Fruit fly (Drosophila melanogaster) whole organism, embryonic: ENCODE measurements around the gene Atg5.

Experiments used
- Blimp-1 ChIP-seq: fragments of 200-800 bp; sonication (Bioruptor generic); optimal IDR thresholded peaks from 3 replicates; lab custom pipeline; 2018; ENCODE audit warnings: missing biosample characterization, missing genetic modification characterization, mild to moderate bottlenecking, moderate library complexity, missing genetic modification reagents
- CG10209 ChIP-seq: fragments of 200-800 bp; sonication (Bioruptor generic); optimal IDR thresholded peaks from 3 replicates; lab custom pipeline; 2017; ENCODE audit warnings: missing biosample characterization, mild to moderate bottlenecking, missing genetic modification characterization, missing genetic modification reagents
- CG10274 ChIP-seq: fragments of 200-800 bp; sonication (Bioruptor generic); optimal IDR thresholded peaks from 3 replicates; lab custom pipeline; 2017; ENCODE audit warnings: missing biosample characterization, mild to moderate bottlenecking, missing genetic modification characterization
- CG10543 ChIP-seq: fragments of 200-800 bp; sonication (Bioruptor generic); optimal IDR thresholded peaks from 3 replicates; lab custom pipeline; 2017; ENCODE audit warnings: missing biosample characterization, mild to moderate bottlenecking, missing genetic modification characterization, moderate library complexity
- CG16815 ChIP-seq: fragments of 200-800 bp; sonication (Bioruptor generic); optimal IDR thresholded peaks from 3 replicates; lab custom pipeline; 2017; ENCODE audit warnings: missing biosample characterization, mild to moderate bottlenecking, missing genetic modification characterization
- CG16863 ChIP-seq: fragments of 200-800 bp; sonication (Bioruptor generic); optimal IDR thresholded peaks from 3 replicates; lab custom pipeline; 2016; ENCODE audit warnings: missing biosample characterization, missing genetic modification characterization
- CG1792 ChIP-seq: fragments of 200-800 bp; sonication (Bioruptor generic); optimal IDR thresholded peaks from 2 replicates; lab custom pipeline; 2016; ENCODE audit warnings: missing biosample characterization, missing genetic modification characterization
- CG18011 ChIP-seq: fragments of 200-800 bp; sonication (Bioruptor generic); optimal IDR thresholded peaks from 2 replicates; lab custom pipeline; 2017; ENCODE audit warnings: missing biosample characterization, missing genetic modification characterization, mild to moderate bottlenecking, moderate library complexity, missing genotype
- CG2120 ChIP-seq: fragments of 200-800 bp; sonication (Bioruptor generic); optimal IDR thresholded peaks from 3 replicates; lab custom pipeline; 2016; ENCODE audit warnings: missing biosample characterization, missing genetic modification characterization
- CG2199 ChIP-seq: fragments of 200-800 bp; sonication (Bioruptor generic); IDR thresholded peaks from 3 replicates; pipeline ENCODE4 v1.3.6; 2022; ENCODE audit warnings: missing biosample characterization, missing genetic modification characterization
- CG2712 ChIP-seq: fragments of 200-800 bp; optimal IDR thresholded peaks from 3 replicates; lab custom pipeline; 2019; ENCODE audit warnings: missing biosample characterization, mild to moderate bottlenecking, missing genetic modification characterization, moderate library complexity
- CG31365 ChIP-seq: fragments of 200-800 bp; sonication (Bioruptor generic); optimal IDR thresholded peaks from 2 replicates; lab custom pipeline; 2018; ENCODE audit warnings: missing biosample characterization, mild to moderate bottlenecking, missing genetic modification characterization
- CG33213 ChIP-seq: fragments of 200-800 bp; sonication (Bioruptor generic); optimal IDR thresholded peaks from 3 replicates; lab custom pipeline; 2016; ENCODE audit warnings: missing biosample characterization, missing genetic modification characterization
- CG34224 ChIP-seq: fragments of 200-800 bp; sonication (Bioruptor generic); IDR thresholded peaks from 3 replicates; pipeline ENCODE4 v1.3.6; 2022; ENCODE audit warnings: missing biosample characterization, missing genetic modification characterization; ENCODE audit not compliant: partially characterized antibody
- CG42726 ChIP-seq: fragments of 200-800 bp; sonication (Bioruptor generic); IDR thresholded peaks from 2 replicates; pipeline ENCODE4 v1.3.6; 2022; ENCODE audit warnings: missing biosample characterization, missing genetic modification characterization; ENCODE audit not compliant: partially characterized antibody
- CG6254 ChIP-seq: fragments of 200-800 bp; sonication (Bioruptor generic); optimal IDR thresholded peaks from 3 replicates; lab custom pipeline; 2017; ENCODE audit warnings: mild to moderate bottlenecking, missing biosample characterization, missing genetic modification reagents, missing genetic modification characterization
- CG9437 ChIP-seq: fragments of 200-800 bp; sonication (Bioruptor generic); optimal IDR thresholded peaks from 2 replicates; lab custom pipeline; 2018; ENCODE audit warnings: missing biosample characterization, mild to moderate bottlenecking, missing genetic modification characterization
- CG9797 ChIP-seq: fragments of 200-800 bp; sonication (Bioruptor generic); optimal IDR thresholded peaks from 3 replicates; lab custom pipeline; 2018; ENCODE audit warnings: missing biosample characterization, mild to moderate bottlenecking, missing genetic modification characterization
- Camta ChIP-seq: fragments of 200-800 bp; sonication (Bioruptor generic); optimal IDR thresholded peaks from 2 replicates; lab custom pipeline; 2016; ENCODE audit warnings: missing biosample characterization, missing genetic modification characterization
- D19B ChIP-seq: fragments of 200-800 bp; sonication (Bioruptor generic); optimal IDR thresholded peaks from 2 replicates; lab custom pipeline; 2017; ENCODE audit warnings: missing biosample characterization, mild to moderate bottlenecking, missing genetic modification characterization
- Lpt ChIP-seq: fragments of >200 bp; optimal IDR thresholded peaks from 2 replicates; lab custom pipeline; 2018; ENCODE audit warnings: missing biosample characterization, missing genetic modification characterization
- Med ChIP-seq: fragments of 200-800 bp; sonication (Bioruptor generic); peaks from one replicate; lab custom pipeline; 2016; ENCODE audit warnings: missing biosample characterization, missing genetic modification characterization, mild to moderate bottlenecking, inconsistent platforms, moderate library complexity
- Opbp ChIP-seq: fragments of 200-800 bp; sonication (Bioruptor generic); IDR thresholded peaks from 3 replicates; pipeline ENCODE4 v1.3.6; 2022; ENCODE audit warnings: missing biosample characterization, missing genetic modification characterization; ENCODE audit not compliant: partially characterized antibody
- Sin3A ChIP-seq: fragments of >200 bp; optimal IDR thresholded peaks from 2 replicates; lab custom pipeline; 2018
- Vsx1 ChIP-seq: fragments of 200-800 bp; sonication (Bioruptor generic); optimal IDR thresholded peaks from 2 replicates; lab custom pipeline; 2017; ENCODE audit warnings: missing biosample characterization, mild to moderate bottlenecking, missing genetic modification characterization, missing genetic modification reagents
- abd-A ChIP-seq: fragments of 200-800 bp; sonication (Bioruptor generic); optimal IDR thresholded peaks from 3 replicates; lab custom pipeline; 2019; ENCODE audit warnings: missing biosample characterization, mild to moderate bottlenecking, missing genetic modification characterization, moderate library complexity
- ac ChIP-seq: fragments of 200-800 bp; sonication (Bioruptor generic); optimal IDR thresholded peaks from 3 replicates; lab custom pipeline; 2017; ENCODE audit warnings: missing biosample characterization, mild to moderate bottlenecking, missing genetic modification characterization
- aop ChIP-seq: fragments of 200-800 bp; sonication (Bioruptor generic); IDR thresholded peaks from 2 replicates; pipeline ENCODE4 v1.3.6; 2022; ENCODE audit warnings: missing biosample characterization, missing genetic modification characterization
- bsh ChIP-seq, 2 experiments: fragments of 200-800 bp; sonication (Bioruptor generic); optimal IDR thresholded peaks; 2 replicates each; lab custom pipeline; 2017 to 2018; ENCODE audit warnings: mild to moderate bottlenecking in 2 of 2, missing biosample characterization in 2 of 2, missing genetic modification characterization in 2 of 2, moderate library complexity in 1 of 2
- btn ChIP-seq: fragments of 200-800 bp; sonication (Bioruptor generic); optimal IDR thresholded peaks from 2 replicates; lab custom pipeline; 2016; ENCODE audit warnings: missing biosample characterization, missing genetic modification characterization
- cato ChIP-seq: fragments of 200-800 bp; sonication (Bioruptor generic); optimal IDR thresholded peaks from 2 replicates; lab custom pipeline; 2016; ENCODE audit warnings: missing biosample characterization, missing genetic modification characterization, borderline replicate concordance
- cg ChIP-seq: fragments of 200-800 bp; sonication (Bioruptor generic); optimal IDR thresholded peaks from 3 replicates; lab custom pipeline; 2019; ENCODE audit warnings: missing biosample characterization, mild to moderate bottlenecking, missing genetic modification characterization, moderate library complexity
- crol ChIP-seq: fragments of 200-800 bp; sonication (Bioruptor generic); IDR thresholded peaks from 2 replicates; pipeline ENCODE4 v1.3.6; 2022; ENCODE audit warnings: missing biosample characterization, missing genetic modification characterization
- dmrt11E ChIP-seq: fragments of 200-800 bp; sonication (Bioruptor generic); optimal IDR thresholded peaks from 3 replicates; lab custom pipeline; 2018; ENCODE audit warnings: missing biosample characterization, mild to moderate bottlenecking, missing genetic modification characterization, moderate library complexity
- gsb-n ChIP-seq: fragments of 200-800 bp; sonication (Bioruptor generic); optimal IDR thresholded peaks from 3 replicates; lab custom pipeline; 2018; ENCODE audit warnings: missing biosample characterization, mild to moderate bottlenecking, missing genetic modification characterization
- kni ChIP-seq: fragments of 200-800 bp; sonication (Bioruptor generic); optimal IDR thresholded peaks from 3 replicates; lab custom pipeline; 2017; ENCODE audit warnings: mild to moderate bottlenecking, missing biosample characterization, missing genetic modification reagents, missing genetic modification characterization
- lbe ChIP-seq: fragments of 200-800 bp; sonication (Bioruptor generic); optimal IDR thresholded peaks from 2 replicates; lab custom pipeline; 2016; ENCODE audit warnings: missing biosample characterization, mild to moderate bottlenecking, missing genetic modification characterization
- nom ChIP-seq: fragments of 200-800 bp; sonication (Bioruptor generic); optimal IDR thresholded peaks from 2 replicates; lab custom pipeline; 2017; ENCODE audit warnings: missing biosample characterization, missing genetic modification characterization, mild to moderate bottlenecking, moderate library complexity, missing genetic modification reagents
- p53 ChIP-seq: fragments of 200-800 bp; sonication (Bioruptor generic); optimal IDR thresholded peaks from 2 replicates; lab custom pipeline; 2016; ENCODE audit warnings: missing biosample characterization, missing genetic modification characterization
- pnt ChIP-seq: fragments of 200-800 bp; sonication (Bioruptor generic); optimal IDR thresholded peaks from 3 replicates; lab custom pipeline; 2016; ENCODE audit warnings: missing biosample characterization, missing genetic modification characterization
- pros ChIP-seq: fragments of 200-800 bp; sonication (Bioruptor generic); optimal IDR thresholded peaks from 3 replicates; lab custom pipeline; 2019; ENCODE audit warnings: missing biosample characterization, mild to moderate bottlenecking, missing genetic modification characterization, moderate library complexity
- row ChIP-seq: fragments of 200-800 bp; sonication (Bioruptor generic); IDR thresholded peaks from 3 replicates; pipeline ENCODE4 v1.3.6; 2022; ENCODE audit warnings: missing biosample characterization, missing genetic modification characterization
- sd ChIP-seq: fragments of 200-800 bp; sonication (Bioruptor generic); optimal IDR thresholded peaks from 3 replicates; lab custom pipeline; 2018; ENCODE audit warnings: missing biosample characterization, mild to moderate bottlenecking, missing genetic modification characterization, moderate library complexity
- sens ChIP-seq: fragments of 200-800 bp; sonication (Bioruptor generic); peaks from one replicate; lab custom pipeline; 2016; ENCODE audit warnings: missing biosample characterization, missing genetic modification characterization
- shn ChIP-seq: fragments of 200-800 bp; sonication (Bioruptor generic); optimal IDR thresholded peaks from 3 replicates; lab custom pipeline; 2016; ENCODE audit warnings: missing biosample characterization, missing genetic modification characterization
- slbo ChIP-seq: fragments of 200-800 bp; sonication (Bioruptor generic); IDR thresholded peaks from 2 replicates; pipeline ENCODE4 v1.3.6; 2022; ENCODE audit warnings: missing biosample characterization, missing genetic modification characterization
- sqz ChIP-seq: fragments of 200-800 bp; sonication (Bioruptor generic); optimal IDR thresholded peaks from 3 replicates; lab custom pipeline; 2018; ENCODE audit warnings: missing biosample characterization, mild to moderate bottlenecking, missing genetic modification characterization

The Atg5 gene

DNA sequence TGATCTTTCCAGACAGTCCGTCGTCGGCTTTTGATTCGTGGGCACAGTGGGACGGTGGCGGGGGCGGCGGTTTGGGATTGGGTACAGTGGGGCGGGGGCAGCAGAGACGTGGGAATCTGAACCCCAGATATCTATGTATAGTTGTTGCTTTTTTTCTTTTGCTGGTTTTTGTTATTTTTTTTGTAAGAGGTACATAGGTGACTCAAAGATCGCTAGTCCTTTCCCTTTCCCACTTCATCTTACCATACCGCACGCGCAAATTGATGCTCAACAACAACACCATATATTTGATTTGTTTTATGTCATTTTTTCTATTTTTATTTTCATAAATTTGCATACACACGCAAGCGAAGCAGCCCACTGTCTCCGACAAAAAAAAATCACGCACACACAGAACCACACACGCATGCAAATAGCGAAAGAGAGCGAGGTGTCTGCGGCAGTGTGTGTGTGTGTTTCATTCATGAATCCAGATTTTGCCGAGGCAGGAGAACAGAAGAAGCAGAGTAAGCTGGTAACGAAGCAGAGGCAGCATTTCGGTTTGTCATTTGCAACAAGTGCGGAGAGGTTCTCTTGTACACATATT is 17.7 kb downstream of the Atg5 start (continued):
- TF ChIP-seq gsb-n (tag; lab: Kevin White, UChicago) (peak; percentile 8), row (peak; percentile 73), CG34224 (no peak), CG18011 (GFP tag; lab: Kevin White, UChicago) (no peak), CG9437 (GFP tag; lab: Kevin White, UChicago) (peak; percentile 43), nom (GFP tag; lab: Kevin White, UChicago) (peak; percentile 82)

DNA sequence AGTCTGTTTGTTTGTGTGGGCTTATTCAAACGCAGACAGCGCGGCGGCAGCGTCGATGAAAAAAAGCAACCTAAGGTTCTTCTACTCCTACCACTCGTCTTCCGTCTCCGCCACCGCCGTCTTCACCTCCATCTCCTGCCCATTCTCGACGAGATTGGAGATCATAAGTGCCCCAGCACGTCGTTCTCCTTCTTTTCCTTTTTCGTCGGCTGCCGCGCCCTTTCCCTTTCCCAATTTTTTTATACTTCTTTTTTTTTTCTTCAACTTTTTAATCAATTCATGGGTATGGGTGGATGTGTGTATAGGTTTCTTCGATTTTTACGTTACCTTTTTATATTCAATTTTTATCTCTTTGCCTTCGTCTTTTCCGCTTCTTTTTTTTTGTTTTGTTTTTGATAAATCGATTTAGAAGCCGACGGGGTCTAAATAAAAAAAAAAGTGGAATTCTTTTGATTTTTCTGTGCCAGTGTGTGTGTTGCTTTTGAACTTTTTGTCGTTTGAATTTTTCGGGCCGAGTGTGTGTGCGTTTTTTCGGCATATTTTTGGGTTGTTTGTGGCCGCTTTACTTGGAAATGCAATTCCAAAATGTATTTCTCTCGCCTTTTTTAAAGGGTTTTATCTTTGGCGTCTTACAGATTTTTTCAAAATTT is 18.6 kb downstream of the Atg5 start:
- TF ChIP-seq CG31365 (tag; lab: Kevin White, UChicago): no peak
- TF ChIP-seq cg (GFP tag; lab: Kevin White, UChicago): peak; percentile 51
- peak; percentile 28 for TF ChIP-seq shn (GFP tag; lab: Kevin White, UChicago)
- no peak for TF ChIP-seq CG10209 (GFP tag; lab: Kevin White, UChicago)
- TF ChIP-seq Sin3A (lab: Kevin White, UChicago): no peak
- no peak for TF ChIP-seq D19B (GFP tag; lab: Kevin White, UChicago)
- TF ChIP-seq CG2120: no peak
- peak; percentile 60 for TF ChIP-seq abd-A
- TF ChIP-seq bsh (GFP tag; optimal IDR thresholded peaks at IDR 0.05; lab: Kevin White, UChicago): peak in 1 of 2 experiments; percentile 58
- no peak for TF ChIP-seq CG9797 (GFP tag; lab: Kevin White, UChicago)
- no peak for TF ChIP-seq CG16863 (GFP tag; lab: Kevin White, UChicago)
- no peak for TF ChIP-seq p53 (GFP tag; lab: Kevin White, UChicago)
- no peak for TF ChIP-seq CG33213 (GFP tag; lab: Kevin White, UChicago)
- peak; percentile 26 for TF ChIP-seq lbe
- peak; percentile 93 for TF ChIP-seq crol (GFP tag; lab: Robert Waterston, UW)
- TF ChIP-seq pnt (GFP tag; lab: Kevin White, UChicago): no peak
- TF ChIP-seq Vsx1: peak; percentile 7
- TF ChIP-seq CG1792 (GFP tag; lab: Kevin White, UChicago): no peak
- peak; percentile 72 for TF ChIP-seq sd (tag; lab: Kevin White, UChicago)
- no peak for TF ChIP-seq slbo (GFP tag; lab: Robert Waterston, UW)
- peak; percentile 29 for TF ChIP-seq Blimp-1 (GFP tag; lab: Kevin White, UChicago)
- peak; percentile 27 for TF ChIP-seq CG10543 (GFP tag; lab: Kevin White, UChicago)
- no peak for TF ChIP-seq CG42726 (GFP tag; lab: Robert Waterston, UW)
- 0 out of 3 replicates have a peak, but pooled peaks have one; percentile 32 for TF ChIP-seq CG2199
- TF ChIP-seq cato: no peak
- TF ChIP-seq btn (GFP tag; lab: Kevin White, UChicago): no peak
- TF ChIP-seq sens: peak; percentile 53
- peak; percentile 87 for TF ChIP-seq kni (GFP tag; lab: Kevin White, UChicago)
- peak; percentile 96 for TF ChIP-seq pros (GFP tag; lab: Kevin White, UChicago)
- no peak for TF ChIP-seq CG6254 (GFP tag; lab: Kevin White, UChicago)
- TF ChIP-seq CG10274: no peak
- no peak for TF ChIP-seq ac (GFP tag; lab: Kevin White, UChicago)
- no peak for TF ChIP-seq CG2712 (tag; lab: Kevin White, UChicago)
- no peak for TF ChIP-seq Camta (GFP tag; lab: Kevin White, UChicago)
- TF ChIP-seq Med (GFP tag; lab: Kevin White, UChicago): peak; percentile 66
- no peak for TF ChIP-seq CG16815
- TF ChIP-seq Lpt (GFP tag; lab: Kevin White, UChicago): no peak
- peak; percentile 68 for TF ChIP-seq nom (GFP tag; lab: Kevin White, UChicago)
- TF ChIP-seq aop (GFP tag; lab: Robert Waterston, UW): no peak
- peak; percentile 99 for TF ChIP-seq sqz (GFP tag; lab: Kevin White, UChicago)
- 0 out of 3 replicates have a peak, but pooled peaks have one; percentile 20 for TF ChIP-seq Opbp (GFP tag; lab: Robert Waterston, UW)
- peak; percentile 19 for TF ChIP-seq dmrt11E (tag; lab: Kevin White, UChicago)
